Worm (Caenorhabditis elegans) whole organism, L1 larva: ENCODE results near the gene semi-1.

ENCODE experiments used
- Y116A8C.19 ChIP-seq: sonication (generic microtip); optimal IDR thresholded peaks from 2 replicates; lab custom pipeline; 2016; ENCODE audit warnings: missing compliant biosample characterization, missing genetic modification characterization, borderline replicate concordance
- efl-1 ChIP-seq, 4 experiments: fragments of 150-350 bp; optimal IDR thresholded peaks in 3 of 4; peaks in 1 of 4; 1 replicate in 1 of 4; 2 replicates in 3 of 4; lab custom pipeline; 2014; ENCODE audit warnings: missing biosample characterization in 2 of 4, missing genetic modification characterization in 2 of 4, missing genetic modification reagents in 2 of 4
- jun-1 ChIP-seq: fragments of 150-350 bp; optimal IDR thresholded peaks from 2 replicates; lab custom pipeline; 2014; ENCODE audit warnings: missing biosample characterization, missing genetic modification reagents, missing genetic modification characterization
- lin-13 ChIP-seq: fragments of 150-350 bp; optimal IDR thresholded peaks from 2 replicates; lab custom pipeline; 2014; ENCODE audit warnings: missing biosample characterization, missing genetic modification reagents, missing genetic modification characterization
- nhr-237 ChIP-seq: fragments of 150-350 bp; optimal IDR thresholded peaks from 2 replicates; lab custom pipeline; 2014; ENCODE audit warnings: missing biosample characterization, missing genetic modification characterization
- nhr-28 ChIP-seq: fragments of 150-350 bp; optimal IDR thresholded peaks from 2 replicates; lab custom pipeline; 2014; ENCODE audit warnings: missing biosample characterization, missing genetic modification characterization
- tbx-2 ChIP-seq: sonication (generic microtip); optimal IDR thresholded peaks from 2 replicates; lab custom pipeline; 2016; ENCODE audit warnings: missing genetic modification characterization, missing compliant biosample characterization
- unc-86 ChIP-seq: sonication (generic microtip); optimal IDR thresholded peaks from 2 replicates; lab custom pipeline; 2016; ENCODE audit warnings: missing genetic modification characterization, missing compliant biosample characterization
- ztf-11 ChIP-seq, 2 experiments: sonication (generic microtip); optimal IDR thresholded peaks; 2 replicates each; lab custom pipeline; 2016 to 2017; ENCODE audit warnings: missing genetic modification characterization in 2 of 2, missing biosample characterization in 1 of 2, missing compliant biosample characterization in 1 of 2
- ztf-4 ChIP-seq: fragments of 150-350 bp; optimal IDR thresholded peaks from 2 replicates; lab custom pipeline; 2014; ENCODE audit warnings: missing biosample characterization, missing genetic modification characterization

DNA sequence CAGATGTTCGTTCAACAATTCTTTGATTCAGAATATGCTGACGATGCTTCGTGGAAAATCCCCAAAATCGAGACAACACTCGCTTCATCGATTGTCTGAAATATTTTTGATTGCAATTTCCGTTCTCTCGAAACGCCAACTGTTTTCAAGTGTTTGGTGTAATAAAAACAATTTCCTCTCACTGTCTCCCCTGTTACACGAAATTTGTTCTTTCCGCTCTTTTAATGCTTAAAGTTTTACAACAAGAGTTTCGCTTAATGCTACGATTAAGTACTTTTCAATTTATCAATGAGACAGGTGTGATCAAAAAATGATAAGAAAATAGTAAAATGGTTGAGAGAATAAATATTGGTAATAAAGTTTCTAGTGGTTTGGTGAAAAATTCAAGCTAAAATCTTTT lies 41.3 kb upstream of the semi-1 start, which contains the start of gene C56A3.6:
- TF ChIP-seq tbx-2 (no peak), ztf-4 (tag; lab: Kevin White, UChicago) (no peak), lin-13 (GFP tag; lab: Kevin White, UChicago) (no peak), jun-1 (no peak), efl-1 (optimal IDR thresholded peaks at IDR 0.05; lab: Kevin White, UChicago) (no peak), efl-1 (GFP tag; optimal IDR thresholded peaks at IDR 0.05 in 1 of 2; lab: Kevin White, UChicago) (no peak), nhr-237 (no peak), unc-86 (tag; lab: Kevin White, UChicago) (no peak), ztf-11 (tag; optimal IDR thresholded peaks at IDR 0.05; lab: Kevin White, UChicago) (no peak), Y116A8C.19 (tag; lab: Kevin White, UChicago) (no peak), nhr-28 (no peak)
